Fruit fly (Drosophila melanogaster) whole organism, embryonic: ENCODE results near the gene CG5171.

Experiments
- Atf3 ChIP-seq: fragments of 200-800 bp; sonication (Bioruptor generic); optimal IDR thresholded peaks from 3 replicates; lab custom pipeline; 2016; ENCODE audit warnings: missing biosample characterization, missing genetic modification characterization
- B-H2 ChIP-seq: fragments of 200-800 bp; sonication (Bioruptor generic); optimal IDR thresholded peaks from 2 replicates; lab custom pipeline; 2018; ENCODE audit warnings: missing biosample characterization, mild to moderate bottlenecking, missing genetic modification characterization
- Blimp-1 ChIP-seq: fragments of 200-800 bp; sonication (Bioruptor generic); optimal IDR thresholded peaks from 3 replicates; lab custom pipeline; 2018; ENCODE audit warnings: missing biosample characterization, missing genetic modification characterization, mild to moderate bottlenecking, moderate library complexity, missing genetic modification reagents
- BtbVII ChIP-seq: fragments of 200-800 bp; sonication (Bioruptor generic); optimal IDR thresholded peaks from 3 replicates; lab custom pipeline; 2017; ENCODE audit warnings: missing biosample characterization, mild to moderate bottlenecking, missing genetic modification characterization
- CG1024 ChIP-seq: fragments of 200-800 bp; sonication (Bioruptor generic); IDR thresholded peaks from 2 replicates; pipeline ENCODE4 v1.3.6; 2022; ENCODE audit warnings: missing biosample characterization, missing genetic modification characterization
- CG11456 ChIP-seq: fragments of 200-800 bp; sonication (Bioruptor generic); IDR thresholded peaks from 3 replicates; pipeline ENCODE4 v1.3.6; 2022; ENCODE audit warnings: missing biosample characterization, missing genetic modification characterization
- CG11696 ChIP-seq: fragments of 200-800 bp; sonication (Bioruptor generic); IDR thresholded peaks from 2 replicates; pipeline ENCODE4 v1.3.6; 2022; ENCODE audit warnings: missing biosample characterization, missing genetic modification characterization
- CG12219 ChIP-seq: fragments of 200-800 bp; sonication (Bioruptor generic); optimal IDR thresholded peaks from 3 replicates; lab custom pipeline; 2018; ENCODE audit warnings: missing biosample characterization, mild to moderate bottlenecking, missing genetic modification characterization
- CG12391 ChIP-seq: fragments of 200-800 bp; sonication (Bioruptor generic); optimal IDR thresholded peaks from 3 replicates; lab custom pipeline; 2018; ENCODE audit warnings: missing biosample characterization, mild to moderate bottlenecking, missing genetic modification characterization, moderate library complexity
- CG1529 ChIP-seq: fragments of 200-800 bp; sonication (Bioruptor generic); optimal IDR thresholded peaks from 3 replicates; lab custom pipeline; 2018; ENCODE audit warnings: missing biosample characterization, missing genetic modification characterization
- CG31224 ChIP-seq: fragments of 200-800 bp; sonication (Bioruptor generic); IDR thresholded peaks from 2 replicates; pipeline ENCODE4 v1.3.6; 2022; ENCODE audit warnings: missing biosample characterization, missing genetic modification characterization
- CG3163 ChIP-seq: fragments of 200-800 bp; sonication (Bioruptor generic); optimal IDR thresholded peaks from 3 replicates; lab custom pipeline; 2016; ENCODE audit warnings: missing biosample characterization, missing genetic modification characterization
- CG3838 ChIP-seq: fragments of 200-800 bp; sonication (Bioruptor generic); optimal IDR thresholded peaks from 3 replicates; lab custom pipeline; 2016; ENCODE audit warnings: missing biosample characterization, missing genetic modification characterization
- CG5245 ChIP-seq: fragments of 200-800 bp; sonication (Bioruptor generic); optimal IDR thresholded peaks from 3 replicates; lab custom pipeline; 2016; ENCODE audit warnings: missing biosample characterization, missing genetic modification characterization
- CG7839 ChIP-seq: fragments of 200-800 bp; sonication (Bioruptor generic); optimal IDR thresholded peaks from 3 replicates; lab custom pipeline; 2018; ENCODE audit warnings: missing biosample characterization, mild to moderate bottlenecking, missing genetic modification characterization, moderate library complexity
- CG9727 ChIP-seq: fragments of 200-800 bp; sonication (Bioruptor generic); optimal IDR thresholded peaks from 3 replicates; lab custom pipeline; 2017; ENCODE audit warnings: missing biosample characterization, mild to moderate bottlenecking, missing genetic modification characterization
- CHES-1-like ChIP-seq: fragments of 200-800 bp; sonication (Bioruptor generic); optimal IDR thresholded peaks from 2 replicates; lab custom pipeline; 2016; ENCODE audit warnings: missing biosample characterization, missing genetic modification characterization
- Camta ChIP-seq: fragments of 200-800 bp; sonication (Bioruptor generic); optimal IDR thresholded peaks from 2 replicates; lab custom pipeline; 2016; ENCODE audit warnings: missing biosample characterization, missing genetic modification characterization
- D ChIP-seq, 2 experiments: fragments of 200-800 bp in 1 of 2; fragments of >200 bp in 1 of 2; sonication (Bioruptor generic) in 1 of 2; optimal IDR thresholded peaks; 2 replicates in 1 of 2; 3 replicates in 1 of 2; lab custom pipeline; 2017; ENCODE audit warnings: mild to moderate bottlenecking in 1 of 2, missing biosample characterization in 1 of 2, missing genetic modification characterization in 1 of 2, missing genetic modification reagents in 1 of 2
- Dad ChIP-seq: fragments of 200-800 bp; sonication (Bioruptor generic); optimal IDR thresholded peaks from 3 replicates; lab custom pipeline; 2016; ENCODE audit warnings: missing biosample characterization, missing genetic modification characterization
- Dek ChIP-seq: fragments of 200-800 bp; sonication (Bioruptor generic); optimal IDR thresholded peaks from 3 replicates; lab custom pipeline; 2019; ENCODE audit warnings: missing biosample characterization, mild to moderate bottlenecking, missing genetic modification characterization, moderate library complexity
- H15 ChIP-seq: fragments of 200-800 bp; sonication (Bioruptor generic); IDR thresholded peaks from 3 replicates; pipeline ENCODE4 v1.3.6; 2022; ENCODE audit warnings: missing biosample characterization, missing genetic modification characterization
- HmgZ ChIP-seq: fragments of 200-800 bp; sonication (Bioruptor generic); optimal IDR thresholded peaks from 2 replicates; lab custom pipeline; 2018; ENCODE audit warnings: missing biosample characterization, mild to moderate bottlenecking, missing genetic modification characterization
- Hr3 ChIP-seq: fragments of 200-800 bp; sonication (Bioruptor generic); optimal IDR thresholded peaks from 3 replicates; lab custom pipeline; 2016; ENCODE audit warnings: missing biosample characterization, missing genetic modification characterization
- Jarid2 ChIP-seq: fragments of 200-800 bp; sonication (Bioruptor generic); optimal IDR thresholded peaks from 3 replicates; lab custom pipeline; 2017; ENCODE audit warnings: mild to moderate bottlenecking, missing biosample characterization, missing genetic modification reagents, missing genetic modification characterization
- MESR4 ChIP-seq: fragments of 200-800 bp; sonication (Bioruptor generic); optimal IDR thresholded peaks from 2 replicates; lab custom pipeline; 2018; ENCODE audit warnings: missing biosample characterization, mild to moderate bottlenecking, missing genetic modification characterization, moderate library complexity
- Med ChIP-seq: fragments of 200-800 bp; sonication (Bioruptor generic); peaks from one replicate; lab custom pipeline; 2016; ENCODE audit warnings: missing biosample characterization, missing genetic modification characterization, mild to moderate bottlenecking, inconsistent platforms, moderate library complexity
- Myb ChIP-seq: fragments of 200-800 bp; sonication (Bioruptor generic); optimal IDR thresholded peaks from 2 replicates; lab custom pipeline; 2016; ENCODE audit warnings: missing biosample characterization, missing genetic modification characterization
- Opbp ChIP-seq: fragments of 200-800 bp; sonication (Bioruptor generic); IDR thresholded peaks from 3 replicates; pipeline ENCODE4 v1.3.6; 2022; ENCODE audit warnings: missing biosample characterization, missing genetic modification characterization; ENCODE audit not compliant: partially characterized antibody
- Ravus ChIP-seq: fragments of 200-800 bp; sonication (Bioruptor generic); IDR thresholded peaks from 2 replicates; pipeline ENCODE4 v1.3.6; 2022; ENCODE audit warnings: missing biosample characterization, missing genetic modification characterization
- Usf ChIP-seq: fragments of 200-800 bp; sonication (Bioruptor generic); optimal IDR thresholded peaks from 2 replicates; lab custom pipeline; 2017; ENCODE audit warnings: missing genotype, missing biosample characterization, missing genetic modification characterization
- Vsx1 ChIP-seq: fragments of 200-800 bp; sonication (Bioruptor generic); optimal IDR thresholded peaks from 2 replicates; lab custom pipeline; 2017; ENCODE audit warnings: missing biosample characterization, mild to moderate bottlenecking, missing genetic modification characterization, missing genetic modification reagents
- ase ChIP-seq: fragments of 200-800 bp; sonication (Bioruptor generic); IDR thresholded peaks from 3 replicates; pipeline ENCODE4 v1.3.6; 2022; ENCODE audit warnings: missing biosample characterization, missing genetic modification characterization
- bbx ChIP-seq: fragments of 200-800 bp; sonication (Bioruptor generic); IDR thresholded peaks from 2 replicates; pipeline ENCODE4 v1.3.6; 2022; ENCODE audit warnings: missing biosample characterization, missing genetic modification characterization; ENCODE audit not compliant: partially characterized antibody
- cas ChIP-seq: fragments of 200-800 bp; sonication (Bioruptor generic); IDR thresholded peaks from 2 replicates; pipeline ENCODE4 v1.3.6; 2022; ENCODE audit warnings: missing biosample characterization, missing genetic modification characterization
- caup ChIP-seq: fragments of 200-800 bp; sonication (Bioruptor generic); optimal IDR thresholded peaks from 3 replicates; lab custom pipeline; 2017; ENCODE audit warnings: missing biosample characterization, mild to moderate bottlenecking, missing genetic modification characterization, moderate library complexity; ENCODE audit not compliant: severe bottlenecking
- dm ChIP-seq: fragments of 200-800 bp; sonication (Bioruptor generic); optimal IDR thresholded peaks from 3 replicates; lab custom pipeline; 2016; ENCODE audit warnings: missing biosample characterization, missing genetic modification characterization
- dmrt99B ChIP-seq: fragments of 200-800 bp; sonication (Bioruptor generic); optimal IDR thresholded peaks from 2 replicates; lab custom pipeline; 2018; ENCODE audit warnings: missing biosample characterization, mild to moderate bottlenecking, missing genetic modification characterization, moderate library complexity
- grn ChIP-seq: fragments of 200-800 bp; sonication (Bioruptor generic); optimal IDR thresholded peaks from 3 replicates; lab custom pipeline; 2017; ENCODE audit warnings: missing biosample characterization, missing genetic modification characterization
- her ChIP-seq: fragments of 200-800 bp; sonication (Bioruptor generic); optimal IDR thresholded peaks from 2 replicates; lab custom pipeline; 2016; ENCODE audit warnings: missing biosample characterization, missing genetic modification characterization
- pfk ChIP-seq: fragments of 200-800 bp; sonication (Bioruptor generic); optimal IDR thresholded peaks from 2 replicates; lab custom pipeline; 2018; ENCODE audit warnings: missing biosample characterization, mild to moderate bottlenecking, missing genetic modification characterization, moderate library complexity
- pita ChIP-seq: fragments of 200-800 bp; sonication (Bioruptor generic); optimal IDR thresholded peaks from 2 replicates; lab custom pipeline; 2017; ENCODE audit warnings: missing biosample characterization, mild to moderate bottlenecking, missing genetic modification characterization
- pzg ChIP-seq: fragments of 200-800 bp; sonication (Bioruptor generic); optimal IDR thresholded peaks from 3 replicates; lab custom pipeline; 2018; ENCODE audit warnings: missing biosample characterization, mild to moderate bottlenecking, missing genetic modification characterization, moderate library complexity
- sc ChIP-seq, 3 experiments: fragments of >200 bp in 2 of 3; fragments of 200-800 bp in 1 of 3; sonication (Bioruptor generic) in 1 of 3; optimal IDR thresholded peaks; 2 replicates in 2 of 3; 3 replicates in 1 of 3; lab custom pipeline; 2017; ENCODE audit warnings: mild to moderate bottlenecking in 1 of 3, missing biosample characterization in 1 of 3, missing genetic modification characterization in 1 of 3, missing genetic modification reagents in 1 of 3
- ssp ChIP-seq: fragments of 200-800 bp; sonication (Bioruptor generic); IDR thresholded peaks from 2 replicates; pipeline ENCODE4 v1.3.6; 2022; ENCODE audit warnings: missing biosample characterization, missing genetic modification characterization
- tio ChIP-seq: fragments of 200-800 bp; sonication (Bioruptor generic); optimal IDR thresholded peaks from 2 replicates; lab custom pipeline; 2017; ENCODE audit warnings: missing biosample characterization, missing genetic modification characterization, inconsistent platforms
- wek ChIP-seq: fragments of 200-800 bp; sonication (Bioruptor generic); optimal IDR thresholded peaks from 3 replicates; lab custom pipeline; 2018; ENCODE audit warnings: missing biosample characterization, mild to moderate bottlenecking, missing genetic modification characterization, moderate library complexity

CG5171 gene

DNA sequence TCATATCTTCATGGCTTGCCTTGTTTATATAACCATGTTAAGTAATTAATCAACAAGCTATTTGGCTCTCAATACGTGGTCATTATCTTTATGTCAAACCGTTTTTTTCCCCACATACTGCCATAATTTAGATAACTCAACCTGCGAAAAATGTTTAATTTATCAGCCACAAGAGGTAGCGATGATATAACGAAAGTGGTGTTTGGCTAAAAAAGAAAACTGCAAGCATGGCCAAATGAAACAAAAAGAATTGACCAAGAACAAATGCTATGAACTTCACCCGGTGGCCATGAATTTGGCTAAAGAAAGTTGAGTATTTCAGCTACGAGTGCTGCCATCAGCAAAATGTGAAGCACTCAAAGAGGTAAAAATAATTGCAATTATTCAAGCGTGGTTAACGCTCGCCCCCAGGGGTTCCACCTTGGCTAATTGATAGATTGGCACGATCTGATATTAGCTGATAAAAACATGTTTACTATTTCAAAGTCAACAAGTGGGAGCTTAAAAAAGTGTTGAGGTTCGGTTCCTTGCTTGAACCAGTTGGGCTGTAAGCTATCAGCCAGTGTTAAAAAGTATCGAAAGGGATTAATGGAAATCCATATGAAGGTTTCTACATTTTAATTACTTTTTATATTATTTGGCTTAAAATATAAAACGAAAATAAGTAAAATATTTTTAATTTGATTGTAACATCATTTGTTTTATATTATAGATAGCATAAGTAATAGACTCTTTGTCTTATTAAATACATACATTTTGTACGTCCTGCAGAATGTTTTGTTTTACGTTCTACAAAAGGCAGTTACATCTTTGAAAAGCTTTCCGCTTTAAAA, 35.6 kb downstream of the CG5171 start (continued):
- TF ChIP-seq cas (GFP tag; lab: Robert Waterston, UW) (peak; percentile 58), Dek (peak; percentile 81), pfk (GFP tag; lab: Kevin White, UChicago) (peak; percentile 47), Ravus (GFP tag; lab: Robert Waterston, UW) (no peak), H15 (GFP tag; lab: Robert Waterston, UW) (peak; percentile 46; the same call in 1 of the 3 replicates), pita (GFP tag; lab: Kevin White, UChicago) (peak; percentile 26), CG1529 (GFP tag; lab: Kevin White, UChicago) (peak; percentile 46), tio (peak; percentile 68), CG3838 (peak; percentile 74), ase (GFP tag; lab: Robert Waterston, UW) (peak; percentile 72; the same call in 2 of the 3 replicates), CG31224 (GFP tag; lab: Robert Waterston, UW) (peak; percentile 48; the same call in 1 of the 2 replicates), CHES-1-like (GFP tag; lab: Kevin White, UChicago) (peak; percentile 82), caup (GFP tag; lab: Kevin White, UChicago) (peak; percentile 89), MESR4 (no peak), CG12219 (GFP tag; lab: Kevin White, UChicago) (peak; percentile 47), B-H2 (GFP tag; lab: Kevin White, UChicago) (peak; percentile 86), dm (peak; percentile 40), bbx (GFP tag; lab: Robert Waterston, UW) (no peak), Opbp (GFP tag; lab: Robert Waterston, UW) (no peak), CG9727 (peak; percentile 49), CG11696 (GFP tag; lab: Robert Waterston, UW) (peak; percentile 66), Vsx1 (GFP tag; lab: Kevin White, UChicago) (peak; percentile 91), Usf (GFP tag; lab: Kevin White, UChicago) (no peak), Atf3 (GFP tag; lab: Kevin White, UChicago) (peak; percentile 27), CG5245 (GFP tag; lab: Kevin White, UChicago) (peak; percentile 33), CG3163 (GFP tag; lab: Kevin White, UChicago) (peak; percentile 67), wek (GFP tag; lab: Kevin White, UChicago) (peak; percentile 85), grn (GFP tag; lab: Kevin White, UChicago) (peak; percentile 98), D (optimal IDR thresholded peaks at IDR 0.05; lab: Kevin White, UChicago) (no peak), D (GFP tag; optimal IDR thresholded peaks at IDR 0.05; lab: Kevin White, UChicago) (no peak), Hr3 (GFP tag; lab: Kevin White, UChicago) (peak; percentile 60), dmrt99B (tag; lab: Kevin White, UChicago) (peak; percentile 59), Blimp-1 (GFP tag; lab: Kevin White, UChicago) (peak; percentile 43), pzg (peak; percentile 30), ssp (GFP tag; lab: Robert Waterston, UW) (no peak), BtbVII (GFP tag; lab: Kevin White, UChicago) (peak; percentile 61), Myb (GFP tag; lab: Kevin White, UChicago) (peak; percentile 69), CG12391 (peak; percentile 41), Camta (GFP tag; lab: Kevin White, UChicago) (peak; percentile 60), Med (GFP tag; lab: Kevin White, UChicago) (peak; percentile 97), sc (optimal IDR thresholded peaks at IDR 0.05; lab: Kevin White, UChicago) (no peak), sc (GFP tag; optimal IDR thresholded peaks at IDR 0.05; lab: Kevin White, UChicago) (peak; percentile 38), HmgZ (tag; lab: Kevin White, UChicago) (peak; percentile 88), Jarid2 (GFP tag; lab: Kevin White, UChicago) (peak; percentile 53), CG7839 (tag; lab: Kevin White, UChicago) (peak; percentile 40), CG11456 (GFP tag; lab: Robert Waterston, UW) (peak; percentile 88), her (GFP tag; lab: Kevin White, UChicago) (peak; percentile 78), CG1024 (GFP tag; lab: Robert Waterston, UW) (peak; percentile 81), Dad (peak; percentile 53)
